Worm (Caenorhabditis elegans): ENCODE results near the gene ubq-1.

ubq-1 gene

DNA sequence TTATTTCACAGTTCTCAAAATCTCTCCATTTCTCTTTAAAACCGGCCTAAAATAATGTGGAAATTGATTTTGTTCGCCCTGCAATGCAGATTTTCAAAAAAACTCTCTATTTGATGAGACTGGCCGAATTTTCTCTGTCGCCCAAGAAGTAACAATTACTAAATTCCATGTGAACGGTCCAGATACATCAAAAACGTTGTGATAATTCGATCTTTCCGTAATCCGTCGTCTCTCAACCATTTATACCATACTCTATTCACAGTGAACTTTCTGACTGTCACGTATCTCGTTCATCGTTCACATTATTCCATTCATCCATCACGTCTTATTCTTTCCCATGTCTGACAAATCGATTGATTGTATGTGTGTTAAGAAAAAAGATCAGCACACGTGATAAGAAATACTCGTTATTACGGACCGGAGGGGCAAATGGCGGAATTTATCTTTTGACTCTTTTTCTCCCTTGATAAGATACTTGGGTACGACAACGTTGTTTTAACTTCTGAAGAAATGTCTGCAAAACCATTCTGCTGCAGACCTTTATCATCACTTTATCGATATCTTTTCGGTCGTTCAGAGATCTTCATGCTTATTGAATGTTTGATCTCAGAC lies 18.9 kb upstream of the ubq-1 start (continued):
- no peak for TF ChIP-seq dpl-1 (GFP tag; optimal IDR thresholded peaks at IDR 0.05)
- TF ChIP-seq F49E8.2 (tag; optimal IDR thresholded peaks at IDR 0.05; ENCODE audit: borderline replicate concordance): no peak
- TF ChIP-seq ZK337.2 (GFP tag; IDR thresholded peaks at IDR 0.05): no peak
- peak; percentile 52 for TF ChIP-seq hlh-11 (tag; optimal IDR thresholded peaks at IDR 0.05)
- TF ChIP-seq fkh-10 (GFP tag; optimal IDR thresholded peaks at IDR 0.05): no peak
- TF ChIP-seq mdt-29 (GFP tag; IDR thresholded peaks at IDR 0.05): no peak
- no peak for TF ChIP-seq mxl-2 (GFP tag; conservative IDR thresholded peaks at IDR 0.05)
- no peak for TF ChIP-seq ceh-82 (tag; optimal IDR thresholded peaks at IDR 0.05)
- TF ChIP-seq mep-1 (tag; optimal IDR thresholded peaks at IDR 0.05): peak; percentile 12
- TF ChIP-seq lim-7 (GFP tag; IDR thresholded peaks at IDR 0.05): no peak
- TF ChIP-seq lsy-2 (tag; optimal IDR thresholded peaks at IDR 0.05): peak in 1 of 2 experiments; percentile 20
- peak; percentile 34 for TF ChIP-seq dve-1 (tag; optimal IDR thresholded peaks at IDR 0.05; ENCODE audit: insufficient read depth)
- no peak for TF ChIP-seq ZK546.5 (tag; optimal IDR thresholded peaks at IDR 0.05)
- TF ChIP-seq madf-9 (GFP tag; conservative IDR thresholded peaks at IDR 0.05): no peak
- no peak for TF ChIP-seq zfp-2 (tag; optimal IDR thresholded peaks at IDR 0.05)
- TF ChIP-seq zip-11 (GFP tag; IDR thresholded peaks at IDR 0.05): no peak
- no peak for TF ChIP-seq duxl-1 (tag; optimal IDR thresholded peaks at IDR 0.05; ENCODE audit: poor library complexity)
- TF ChIP-seq mdl-1 (tag; optimal IDR thresholded peaks at IDR 0.05): peak in 1 of 2 experiments; percentile 36
- TF ChIP-seq F26F4.8 (GFP tag; conservative IDR thresholded peaks at IDR 0.05): no peak

ce11 chrIII:5922236-5922635 lies 17.8 kb upstream of the ubq-1 start:
- TF ChIP-seq hlh-30 (tag; optimal IDR thresholded peaks at IDR 0.05; ENCODE audit: insufficient read depth) (peak; percentile 43), unc-62 (GFP tag; optimal IDR thresholded peaks at IDR 0.05 in 1 of 2) (peak in 1 of 2 experiments; percentile 72), unc-62 (tag; optimal IDR thresholded peaks at IDR 0.05) (peak; percentile 42), lsy-2 (tag; optimal IDR thresholded peaks at IDR 0.05) (peak in 1 of 2 experiments; percentile 6), skn-1 (tag; optimal IDR thresholded peaks at IDR 0.05) (no peak), zag-1 (tag; optimal IDR thresholded peaks at IDR 0.05) (no peak), Y5F2A.4 (GFP tag; optimal IDR thresholded peaks at IDR 0.05) (no peak), hif-1 (tag; optimal IDR thresholded peaks at IDR 0.05) (no peak), spr-1 (tag; optimal IDR thresholded peaks at IDR 0.05) (no peak), snpc-1.2 (GFP tag; IDR thresholded peaks at IDR 0.05) (no peak), sdz-12 (GFP tag; optimal IDR thresholded peaks at IDR 0.05) (no peak), ZK337.2 (GFP tag; IDR thresholded peaks at IDR 0.05) (no peak), fkh-10 (GFP tag; optimal IDR thresholded peaks at IDR 0.05) (no peak), mdl-1 (tag; optimal IDR thresholded peaks at IDR 0.05) (peak in 1 of 2 experiments; percentile 59), dmd-6 (GFP tag; IDR thresholded peaks at IDR 0.05) (no peak), nhr-28 (tag; optimal IDR thresholded peaks at IDR 0.05) (peak; percentile 80), nhr-48 (tag; optimal IDR thresholded peaks at IDR 0.05) (peak; percentile 15), php-3 (GFP tag; IDR thresholded peaks at IDR 0.05) (0 out of 2 replicates have a peak, but pooled peaks have one; percentile 24), mxl-3 (GFP tag; optimal IDR thresholded peaks at IDR 0.05) (peak; percentile 50), nhr-10 (tag; optimal IDR thresholded peaks at IDR 0.05) (no peak), F49E8.2 (tag; optimal IDR thresholded peaks at IDR 0.05; ENCODE audit: borderline replicate concordance) (no peak), arid-1 (GFP tag; conservative IDR thresholded peaks at IDR 0.05) (no peak), R02D3.7 (tag; optimal IDR thresholded peaks at IDR 0.05) (no peak), hlh-11 (tag; optimal IDR thresholded peaks at IDR 0.05) (peak; percentile 48)

DNA sequence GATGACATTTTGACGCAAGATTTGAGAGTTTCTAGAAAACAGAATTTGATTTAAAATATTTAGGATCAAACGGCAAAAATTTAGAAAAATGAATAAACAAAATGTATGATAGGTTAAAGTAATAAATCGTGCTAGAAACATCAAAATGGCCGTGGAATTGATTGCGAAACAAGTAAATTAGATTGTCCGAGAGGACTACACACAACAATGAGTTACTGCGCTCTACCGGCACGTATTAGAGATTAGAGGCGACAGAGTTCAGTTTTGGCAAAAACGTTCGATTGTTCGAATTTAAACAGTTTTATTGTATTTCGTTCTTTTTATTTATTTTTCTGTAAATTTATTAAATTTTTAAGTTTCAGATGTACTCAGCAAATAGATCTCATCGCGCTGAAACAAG lies 14.3 kb upstream of the ubq-1 start, which contains the start of the genes dnc-2 and bcl-7:
dnc-2 (minus strand) TSS at position 33 of the 400 bp plus-strand sequence.
bcl-7 (plus strand) TSS at position 363 of the 400 bp plus-strand sequence.
- TF ChIP-seq php-3 (GFP tag; IDR thresholded peaks at IDR 0.05) (no peak), rbr-2 (tag; optimal IDR thresholded peaks at IDR 0.05) (peak; percentile 38), Y75B8A.6 (GFP tag; IDR thresholded peaks at IDR 0.05) (no peak), egl-43 (GFP tag; IDR thresholded peaks at IDR 0.05) (no peak), Y105C5A.15 (GFP tag; IDR thresholded peaks at IDR 0.05) (no peak), nhr-48 (tag; optimal IDR thresholded peaks at IDR 0.05) (no peak), tag-97 (GFP tag; IDR thresholded peaks at IDR 0.05) (no peak), ZK337.2 (GFP tag; IDR thresholded peaks at IDR 0.05) (no peak), aha-1 (tag) (peak; percentile 9), gei-8 (GFP tag; optimal IDR thresholded peaks at IDR 0.05) (no peak), lin-38 (GFP tag; IDR thresholded peaks at IDR 0.05) (peak; percentile 88), nhr-6 (tag; optimal IDR thresholded peaks at IDR 0.05) (peak; percentile 12), ceh-82 (tag; optimal IDR thresholded peaks at IDR 0.05) (no peak), unc-39 (tag; optimal IDR thresholded peaks at IDR 0.05) (no peak), mdl-1 (tag; optimal IDR thresholded peaks at IDR 0.05) (no peak), daf-16 (GFP tag; optimal IDR thresholded peaks at IDR 0.05) (no peak), daf-16 (tag; optimal IDR thresholded peaks at IDR 0.05) (peak; percentile 31)
